Worm (Caenorhabditis elegans) whole organism, young adult: ENCODE results near the gene T26C11.8.

Experiments
- F37B4.10 ChIP-seq: fragments of 200-800 bp; sonication (Bioruptor generic); IDR thresholded peaks from 2 replicates; pipeline ENCODE4 v1.3.6; 2022; ENCODE audit warnings: missing genetic modification characterization, missing compliant biosample characterization
- ama-1 ChIP-seq, 3 experiments: fragments of 150-350 bp in 1 of 3; sonication (generic microtip) in 2 of 3; optimal IDR thresholded peaks; 2 replicates each; lab custom pipeline; 2014 to 2018; ENCODE audit warnings: missing biosample characterization in 2 of 3, missing genetic modification characterization in 2 of 3, missing genetic modification reagents in 2 of 3
- athp-1 ChIP-seq: sonication (generic microtip); optimal IDR thresholded peaks from 2 replicates; lab custom pipeline; 2017; ENCODE audit warnings: mild to moderate bottlenecking, missing genetic modification characterization, missing compliant biosample characterization
- ceh-58 ChIP-seq: fragments of 200-800 bp; sonication (Bioruptor generic); IDR thresholded peaks from 2 replicates; pipeline ENCODE4 v1.3.6; 2022; ENCODE audit warnings: missing genetic modification characterization, missing compliant biosample characterization
- hmg-20 ChIP-seq: fragments of 200-800 bp; sonication (Bioruptor generic); IDR thresholded peaks from 2 replicates; pipeline ENCODE4 v1.3.6; 2022; ENCODE audit warnings: missing genetic modification reagents, missing genetic modification characterization, missing compliant biosample characterization
- lin-26 ChIP-seq: fragments of 200-800 bp; sonication (Bioruptor generic); IDR thresholded peaks from 2 replicates; pipeline ENCODE4 v1.3.6; 2022; ENCODE audit warnings: missing genetic modification reagents, missing genetic modification characterization, missing compliant biosample characterization
- lin-35 ChIP-seq, 3 experiments: fragments of 150-350 bp in 2 of 3; sonication (generic microtip) in 1 of 3; optimal IDR thresholded peaks; 2 replicates each; lab custom pipeline; 2014 to 2018; ENCODE audit warnings: missing biosample characterization in 3 of 3, missing genetic modification characterization in 3 of 3, missing genetic modification reagents in 3 of 3
- mcd-1 ChIP-seq: fragments of 200-800 bp; sonication (Bioruptor generic); IDR thresholded peaks from 2 replicates; pipeline ENCODE4 v1.3.6; 2022; ENCODE audit warnings: missing genetic modification reagents, missing genetic modification characterization, missing compliant biosample characterization
- pha-4 ChIP-seq: fragments of 150-350 bp; sonication (generic microtip); optimal IDR thresholded peaks from 2 replicates; lab custom pipeline; 2014; ENCODE audit warnings: missing biosample characterization, missing genetic modification reagents, missing genetic modification characterization
- rpc-1 ChIP-seq, 2 experiments: fragments of 150-350 bp in 1 of 2; sonication (generic microtip) in 1 of 2; optimal IDR thresholded peaks; 2 replicates each; lab custom pipeline; 2014 to 2018; ENCODE audit warnings: missing biosample characterization in 1 of 2, missing genetic modification characterization in 1 of 2, missing genetic modification reagents in 1 of 2, missing genotype in 1 of 2
- ztf-6 ChIP-seq: fragments of 200-800 bp; sonication (Bioruptor generic); IDR thresholded peaks from 2 replicates; pipeline ENCODE4 v1.3.6; 2022; ENCODE audit warnings: missing genetic modification reagents, missing genetic modification characterization, missing compliant biosample characterization

DNA sequence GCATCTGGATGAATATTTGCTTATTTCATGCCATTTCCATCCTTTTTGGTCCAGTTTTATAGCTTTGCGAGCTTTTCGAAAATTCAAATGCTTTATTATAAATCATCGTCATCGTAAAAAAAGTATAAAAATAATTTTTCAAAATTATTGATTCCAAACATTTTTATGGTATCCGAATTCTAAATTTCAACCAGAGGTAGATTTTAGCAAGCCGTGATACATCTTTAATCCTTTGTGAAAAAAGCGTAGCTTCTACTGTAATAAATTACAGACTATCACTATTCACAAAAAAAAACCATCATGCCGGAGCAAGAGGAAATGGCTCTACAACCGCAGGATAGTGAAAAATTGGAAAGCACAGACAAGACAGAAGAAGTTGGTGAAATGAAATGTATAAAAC is 34.4 kb upstream of the T26C11.8 start, which contains the start of gene C14E2.1:
- TF ChIP-seq rpc-1 (optimal IDR thresholded peaks at IDR 0.05; lab: Kevin White, UChicago) (no peak), rpc-1 (tag; optimal IDR thresholded peaks at IDR 0.05; lab: Kevin White, UChicago) (no peak), hmg-20 (GFP tag; lab: Robert Waterston, UW) (no peak), mcd-1 (GFP tag; lab: Robert Waterston, UW) (no peak), ztf-6 (GFP tag; lab: Robert Waterston, UW) (no peak), athp-1 (tag; lab: Kevin White, UChicago) (no peak), ceh-58 (GFP tag; lab: Robert Waterston, UW) (no peak), F37B4.10 (GFP tag; lab: Robert Waterston, UW) (no peak), lin-26 (GFP tag; lab: Robert Waterston, UW) (no peak), pha-4 (tag; lab: Kevin White, UChicago) (no peak), ama-1 (optimal IDR thresholded peaks at IDR 0.05; lab: Kevin White, UChicago) (no peak), ama-1 (GFP tag; optimal IDR thresholded peaks at IDR 0.05; lab: Kevin White, UChicago) (no peak), lin-35 (GFP tag; optimal IDR thresholded peaks at IDR 0.05; lab: Kevin White, UChicago) (no peak)
